Worm (Caenorhabditis elegans) whole organism, L3 larva: ENCODE data around the gene T20B3.1.

Experiments
- ceh-16 ChIP-seq: sonication (generic microtip); optimal IDR thresholded peaks from 2 replicates; lab custom pipeline; 2017; ENCODE audit warnings: missing biosample characterization, missing genetic modification characterization
- fkh-10 ChIP-seq: sonication (generic microtip); optimal IDR thresholded peaks from 2 replicates; lab custom pipeline; 2017; ENCODE audit warnings: missing biosample characterization, missing genetic modification reagents, missing genetic modification characterization
- fos-1 ChIP-seq: fragments of 150-350 bp; optimal IDR thresholded peaks from 2 replicates; lab custom pipeline; 2014; ENCODE audit warnings: missing biosample characterization, missing genetic modification characterization
- hmg-11 ChIP-seq: sonication (generic microtip); optimal IDR thresholded peaks from 2 replicates; lab custom pipeline; 2016; ENCODE audit warnings: missing genetic modification characterization, missing compliant biosample characterization
- nhr-12 ChIP-seq: fragments of 150-350 bp; optimal IDR thresholded peaks from 2 replicates; lab custom pipeline; 2014; ENCODE audit warnings: missing biosample characterization, missing genetic modification characterization
- pha-4 ChIP-seq: fragments of 150-350 bp; optimal IDR thresholded peaks from 2 replicates; lab custom pipeline; 2014; ENCODE audit warnings: missing biosample characterization, missing genetic modification reagents, missing genetic modification characterization
- sea-2 ChIP-seq: fragments of 150-350 bp; sonication (generic microtip); optimal IDR thresholded peaks from 4 replicates; lab custom pipeline; 2014; ENCODE audit warnings: missing biosample characterization, missing genetic modification reagents, missing genetic modification characterization
- snpc-4 ChIP-seq: fragments of 150-350 bp; optimal IDR thresholded peaks from 2 replicates; lab custom pipeline; 2014; ENCODE audit warnings: missing biosample characterization, missing genetic modification characterization
- tbx-2 ChIP-seq: sonication (generic microtip); optimal IDR thresholded peaks from 2 replicates; lab custom pipeline; 2016; ENCODE audit warnings: mild to moderate bottlenecking, missing genetic modification characterization, missing compliant biosample characterization
- unc-62 ChIP-seq: fragments of 150-350 bp; sonication (generic microtip); optimal IDR thresholded peaks from 4 replicates; lab custom pipeline; 2014; ENCODE audit warnings: missing biosample characterization, missing genetic modification reagents, missing genetic modification characterization

DNA sequence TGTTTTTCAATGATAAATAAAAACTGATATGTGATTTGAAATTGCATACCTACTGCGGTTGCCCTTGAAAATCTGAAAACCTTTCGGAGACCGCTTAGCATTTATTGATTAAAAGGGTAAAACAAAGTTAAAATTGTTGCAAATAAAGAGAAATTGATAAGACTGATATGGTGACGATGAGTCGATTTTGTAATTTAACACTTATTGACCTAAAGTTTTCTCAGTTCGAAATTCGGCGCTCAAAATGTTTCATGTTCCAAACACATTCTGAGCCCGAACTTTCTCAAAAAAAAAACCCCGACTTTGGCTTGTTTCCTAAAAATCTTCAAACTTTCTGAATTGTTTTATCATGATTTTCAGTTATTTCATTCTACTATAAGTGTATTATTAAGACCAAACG, 25.6 kb downstream of the T20B3.1 start, which contains the start of gene clec-40:
- TF ChIP-seq fos-1 (tag; lab: Kevin White, UChicago) (no peak), pha-4 (tag; lab: Kevin White, UChicago) (no peak), snpc-4 (tag; lab: Kevin White, UChicago) (no peak), unc-62 (no peak), ceh-16 (tag; lab: Kevin White, UChicago) (no peak), nhr-12 (tag; lab: Kevin White, UChicago) (no peak), sea-2 (GFP tag; lab: Kevin White, UChicago) (no peak), hmg-11 (tag; lab: Kevin White, UChicago) (no peak), fkh-10 (GFP tag; lab: Kevin White, UChicago) (no peak), tbx-2 (tag; lab: Kevin White, UChicago) (no peak)
